Worm (Caenorhabditis elegans): ENCODE data around the gene F22E5.12.
"Not testable (repeated sequence)": the region's sequence is repeated elsewhere in the genome, so short reads cannot be mapped to it uniquely, and the experiment has no call there.

Gene F22E5.12

ce11 chrII:2600931-2601330, 45.7 kb downstream of the F22E5.12 start:
- TF ChIP-seq ztf-11 (tag; optimal IDR thresholded peaks at IDR 0.05), result no peak
- no peak for TF ChIP-seq fos-1 (tag; optimal IDR thresholded peaks at IDR 0.05)
- TF ChIP-seq ztf-4 (tag; optimal IDR thresholded peaks at IDR 0.05), result no peak
- TF ChIP-seq zag-1 (tag; optimal IDR thresholded peaks at IDR 0.05), result no peak
- no peak for TF ChIP-seq nhr-67 (tag; optimal IDR thresholded peaks at IDR 0.05)
- TF ChIP-seq tbx-2 (tag; optimal IDR thresholded peaks at IDR 0.05), result no peak

- TF ChIP-seq sea-2 (GFP tag; optimal IDR thresholded peaks at IDR 0.05); fkh-10 (GFP tag; optimal IDR thresholded peaks at IDR 0.05); daf-12 (tag; optimal IDR thresholded peaks at IDR 0.05): not testable (repeated sequence)
Observed at ce11 chrII:2600176-2600575, 46.5 kb downstream of the F22E5.12 start, which contains the start of gene F33H12.1. Gene F33H12.1, plus strand, starts transcription at chrII:2600476.

Measured in whole organism, L3 larva.